Worm (Caenorhabditis elegans) whole organism, young adult: ENCODE data around the gene F11C1.10.

Source experiments
- ceh-100 ChIP-seq: fragments of 200-800 bp; sonication (Bioruptor generic); IDR thresholded peaks from 2 replicates; pipeline ENCODE4 v1.3.6; 2022; ENCODE audit warnings: missing genetic modification reagents, missing genetic modification characterization, missing compliant biosample characterization
- chd-7 ChIP-seq: sonication (generic microtip); optimal IDR thresholded peaks from 2 replicates; lab custom pipeline; 2016; ENCODE audit warnings: mild to moderate bottlenecking, missing genetic modification characterization, moderate library complexity, missing compliant biosample characterization
- pbrm-1 ChIP-seq: fragments of 200-800 bp; sonication (Bioruptor generic); IDR thresholded peaks from 2 replicates; pipeline ENCODE4 v1.3.6; 2022; ENCODE audit warnings: missing genetic modification reagents, missing genetic modification characterization, missing compliant biosample characterization

ce11 chrX:12928753-12929152 is 48.1 kb upstream of the F11C1.10 start:
- TF ChIP-seq chd-7 (tag; lab: Kevin White, UChicago) (no peak), ceh-100 (GFP tag; lab: Robert Waterston, UW) (no peak), pbrm-1 (GFP tag; lab: Robert Waterston, UW) (no peak)
